Worm (Caenorhabditis elegans) whole organism, L2 larva: ENCODE results near the gene F48B9.3.

Experiments used
- lin-39 ChIP-seq: fragments of 150-350 bp; optimal IDR thresholded peaks from 2 replicates; lab custom pipeline; 2014; ENCODE audit warnings: missing biosample characterization, missing genetic modification reagents, missing genetic modification characterization
- nhr-237 ChIP-seq: fragments of 150-350 bp; optimal IDR thresholded peaks from 2 replicates; lab custom pipeline; 2014; ENCODE audit warnings: missing biosample characterization, missing genetic modification characterization

ce11 chrX:2203760-2204159 is 38.9 kb downstream of the F48B9.3 start, which contains the start of gene T24C12.3:
- no peak for TF ChIP-seq lin-39 (tag; lab: Kevin White, UChicago)
- no peak for TF ChIP-seq nhr-237 (tag; lab: Kevin White, UChicago)
